Worm (Caenorhabditis elegans): ENCODE data around the gene hda-11.

DNA sequence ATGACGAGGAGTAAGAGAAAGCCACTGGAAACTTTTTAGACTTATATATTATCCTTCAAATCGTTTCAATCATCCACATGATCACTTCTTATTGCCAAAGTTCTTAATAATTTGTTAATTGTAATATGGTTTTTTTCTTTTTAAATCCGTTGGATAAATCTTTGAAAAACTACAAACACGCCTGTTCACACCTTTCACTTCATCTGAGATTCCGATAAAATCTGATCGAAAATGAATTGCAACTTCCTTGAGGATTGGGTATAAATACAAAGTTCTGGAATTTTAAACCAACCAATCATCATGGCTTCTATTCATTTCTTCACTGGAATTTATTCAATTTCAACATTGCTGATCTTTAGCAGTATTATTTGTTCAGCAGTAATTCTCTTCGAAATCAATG, 34.6 kb downstream of the hda-11 start, which contains the start of gene col-152:
- TF ChIP-seq pes-1 (GFP tag; IDR thresholded peaks at IDR 0.05) (no peak), ama-1 (optimal IDR thresholded peaks at IDR 0.05) (no peak), scrt-1 (GFP tag; IDR thresholded peaks at IDR 0.05) (no peak), tbx-11 (GFP tag; IDR thresholded peaks at IDR 0.05) (no peak)
